Worm (Caenorhabditis elegans): Measurements from ENCODE around the gene tth-1.

Gene tth-1

ce11 chrX:8381651-8382050, 41.9 kb downstream of the tth-1 start (continued):
- TF ChIP-seq nhr-11 (tag; optimal IDR thresholded peaks at IDR 0.05) (no peak), egl-43 (GFP tag; IDR thresholded peaks at IDR 0.05) (no peak; the same call in 1 of the 2 replicates), unc-39 (tag; optimal IDR thresholded peaks at IDR 0.05) (no peak), Y75B8A.6 (GFP tag; IDR thresholded peaks at IDR 0.05) (no peak), Y105C5A.15 (GFP tag; IDR thresholded peaks at IDR 0.05) (peak; percentile 81; the same call in 1 of the 2 replicates), lin-13 (GFP tag; optimal IDR thresholded peaks at IDR 0.05) (no peak), saeg-2 (GFP tag; IDR thresholded peaks at IDR 0.05) (no peak), spr-3 (GFP tag; optimal IDR thresholded peaks at IDR 0.05) (no peak), D1046.2 (GFP tag; IDR thresholded peaks at IDR 0.05) (0 out of 2 replicates have a peak, but pooled peaks have one; percentile 13), F44E2.7 (GFP tag; IDR thresholded peaks at IDR 0.05) (peak; percentile 80; the same call in 1 of the 2 replicates), ZK337.2 (GFP tag; IDR thresholded peaks at IDR 0.05) (peak; percentile 79), F26F4.8 (GFP tag; conservative IDR thresholded peaks at IDR 0.05) (peak; percentile 87), mep-1 (tag; optimal IDR thresholded peaks at IDR 0.05) (peak; percentile 21), lin-29 (GFP tag; IDR thresholded peaks at IDR 0.05) (no peak), ctbp-1 (GFP tag; IDR thresholded peaks at IDR 0.05) (no peak), zag-1 (tag; optimal IDR thresholded peaks at IDR 0.05) (no peak), php-3 (GFP tag; IDR thresholded peaks at IDR 0.05) (no peak), hmg-1.1 (GFP tag; IDR thresholded peaks at IDR 0.05) (no peak), egl-27 (tag; optimal IDR thresholded peaks at IDR 0.05) (no peak), madf-9 (GFP tag; conservative IDR thresholded peaks at IDR 0.05) (no peak), unc-130 (GFP tag; optimal IDR thresholded peaks at IDR 0.05) (peak; percentile 3), dmd-6 (GFP tag; IDR thresholded peaks at IDR 0.05) (peak; percentile 48), lin-1 (GFP tag; IDR thresholded peaks at IDR 0.05) (peak; percentile 47; the same call in 1 of the 2 replicates), tag-97 (GFP tag; IDR thresholded peaks at IDR 0.05) (no peak), lin-39 (tag; optimal IDR thresholded peaks at IDR 0.05) (no peak), Y48G9A.11 (GFP tag; IDR thresholded peaks at IDR 0.05) (peak; percentile 70), zfp-3 (GFP tag; conservative IDR thresholded peaks at IDR 0.05) (0 out of 2 replicates have a peak, but pooled peaks have one; percentile 24), dmd-9 (GFP tag; IDR thresholded peaks at IDR 0.05) (no peak), dve-1 (tag; optimal IDR thresholded peaks at IDR 0.05; ENCODE audit: insufficient read depth) (peak; percentile 3), madf-5 (GFP tag; IDR thresholded peaks at IDR 0.05) (peak; percentile 70 to 78; a peak in 3 of 4 replicates), vab-7 (GFP tag; IDR thresholded peaks at IDR 0.05) (peak; percentile 77), ztf-7 (tag; optimal IDR thresholded peaks at IDR 0.05) (no peak), mxl-3 (GFP tag; optimal IDR thresholded peaks at IDR 0.05) (no peak), zip-11 (GFP tag; IDR thresholded peaks at IDR 0.05) (no peak), R02D3.7 (tag; optimal IDR thresholded peaks at IDR 0.05) (no peak), nhr-76 (tag; optimal IDR thresholded peaks at IDR 0.05) (no peak), unc-62 (GFP tag; optimal IDR thresholded peaks at IDR 0.05 in 1 of 2) (no peak), unc-62 (tag; optimal IDR thresholded peaks at IDR 0.05) (no peak), nhr-25 (tag; optimal IDR thresholded peaks at IDR 0.05; ENCODE audit: borderline replicate concordance, insufficient read depth) (no peak), tra-1 (GFP tag; IDR thresholded peaks at IDR 0.05) (peak; percentile 85), duxl-1 (tag; optimal IDR thresholded peaks at IDR 0.05; ENCODE audit: poor library complexity) (peak; percentile 32), daf-12 (tag; optimal IDR thresholded peaks at IDR 0.05) (no peak), attf-4 (tag; optimal IDR thresholded peaks at IDR 0.05) (no peak), snpc-1.2 (GFP tag; IDR thresholded peaks at IDR 0.05) (peak; percentile 87), nhr-28 (tag; optimal IDR thresholded peaks at IDR 0.05) (no peak), sdz-12 (GFP tag; optimal IDR thresholded peaks at IDR 0.05) (no peak), lir-3 (tag; optimal IDR thresholded peaks at IDR 0.05) (peak; percentile 17), nhr-237 (tag; optimal IDR thresholded peaks at IDR 0.05) (no peak), aha-1 (tag) (peak; percentile 27), nhr-111 (GFP tag; optimal IDR thresholded peaks at IDR 0.05) (peak; percentile 24), ceh-82 (tag; optimal IDR thresholded peaks at IDR 0.05) (no peak), lim-7 (GFP tag; IDR thresholded peaks at IDR 0.05) (peak; percentile 84)
